Worm (Caenorhabditis elegans) whole organism, early embryonic: ENCODE measurements around the gene T12A7.9.

Experiments
- B0310.2 ChIP-seq: sonication (generic microtip); optimal IDR thresholded peaks from 2 replicates; lab custom pipeline; 2016; ENCODE audit warnings: mild to moderate bottlenecking, missing genetic modification characterization, missing compliant biosample characterization
- F13C5.2 ChIP-seq: sonication (generic microtip); optimal IDR thresholded peaks from 2 replicates; lab custom pipeline; 2017; ENCODE audit warnings: mild to moderate bottlenecking, missing genetic modification characterization, inconsistent platforms, missing compliant biosample characterization
- aly-1 ChIP-seq: sonication (generic microtip); optimal IDR thresholded peaks from 2 replicates; lab custom pipeline; 2016; ENCODE audit warnings: missing genetic modification characterization, missing compliant biosample characterization
- ama-1 ChIP-seq: fragments of 150-350 bp; optimal IDR thresholded peaks from 2 replicates; lab custom pipeline; 2014
- ceh-13 ChIP-seq: fragments of 200-800 bp; sonication (Bioruptor generic); optimal IDR thresholded peaks from 2 replicates; lab custom pipeline; 2018; ENCODE audit warnings: mild to moderate bottlenecking, missing genetic modification characterization, missing compliant biosample characterization
- ceh-36 ChIP-seq: sonication (generic microtip); optimal IDR thresholded peaks from 2 replicates; lab custom pipeline; 2016; ENCODE audit warnings: missing genetic modification characterization, inconsistent platforms, missing compliant biosample characterization
- ets-7 ChIP-seq: sonication (generic microtip); optimal IDR thresholded peaks from 2 replicates; lab custom pipeline; 2016; ENCODE audit warnings: missing genotype, missing genetic modification characterization, missing compliant biosample characterization
- flt-1 ChIP-seq: fragments of 200-800 bp; sonication (Bioruptor generic); IDR thresholded peaks from 2 replicates; pipeline ENCODE4 v1.3.6; 2022; ENCODE audit warnings: missing genetic modification characterization, missing compliant biosample characterization
- hmbx-1 ChIP-seq: sonication (generic microtip); optimal IDR thresholded peaks from 2 replicates; lab custom pipeline; 2016; ENCODE audit warnings: mild to moderate bottlenecking, missing genetic modification characterization, missing compliant biosample characterization
- hmg-4 ChIP-seq: fragments of 200-800 bp; sonication (Bioruptor generic); optimal IDR thresholded peaks from 2 replicates; lab custom pipeline; 2018; ENCODE audit warnings: mild to moderate bottlenecking, missing genetic modification characterization, missing compliant biosample characterization
- hnd-1 ChIP-seq: sonication (generic microtip); optimal IDR thresholded peaks from 2 replicates; lab custom pipeline; 2016; ENCODE audit warnings: missing genetic modification characterization, missing compliant biosample characterization
- pes-1 ChIP-seq: fragments of 200-800 bp; sonication (Bioruptor generic); IDR thresholded peaks from 2 replicates; pipeline ENCODE4 v1.3.6; 2022; ENCODE audit warnings: missing genetic modification reagents, missing genetic modification characterization, missing compliant biosample characterization
- scrt-1 ChIP-seq: fragments of 200-800 bp; sonication (Bioruptor generic); IDR thresholded peaks from 2 replicates; pipeline ENCODE4 v1.3.6; 2022; ENCODE audit warnings: missing genetic modification characterization, missing compliant biosample characterization
- sea-1 ChIP-seq: fragments of 200-800 bp; sonication (Bioruptor generic); conservative IDR thresholded peaks from 2 replicates; pipeline ENCODE4 v1.3.6; 2022; ENCODE audit warnings: missing genetic modification characterization, missing compliant biosample characterization
- tbx-11 ChIP-seq: fragments of 200-800 bp; sonication (Bioruptor generic); IDR thresholded peaks from 2 replicates; pipeline ENCODE4 v1.3.6; 2022; ENCODE audit warnings: missing genetic modification characterization, missing compliant biosample characterization
- tbx-37 ChIP-seq: fragments of 200-800 bp; sonication (Bioruptor generic); conservative IDR thresholded peaks from 2 replicates; pipeline ENCODE4 v1.3.6; 2022; ENCODE audit warnings: missing genetic modification reagents, missing genetic modification characterization, missing compliant biosample characterization
- tra-4 ChIP-seq: sonication (generic microtip); optimal IDR thresholded peaks from 2 replicates; lab custom pipeline; 2017; ENCODE audit warnings: missing genetic modification characterization, missing compliant biosample characterization

T12A7.9 gene

ce11 chrIV:11792495-11792894 is 36.7 kb upstream of the T12A7.9 start, which contains the start of gene H01G02.3:
H01G02.3 (minus strand) TSS chrIV:11792595.
- no peak for TF ChIP-seq ceh-36 (tag; lab: Kevin White, UChicago)
- TF ChIP-seq aly-1 (tag; lab: Kevin White, UChicago): no peak
- TF ChIP-seq ets-7 (tag; lab: Kevin White, UChicago): no peak
- TF ChIP-seq hmbx-1 (tag; lab: Kevin White, UChicago): no peak
- TF ChIP-seq scrt-1 (GFP tag; lab: Robert Waterston, UW): no peak

- TF ChIP-seq ets-7 (tag; lab: Kevin White, UChicago) (no peak), hmg-4 (no peak), aly-1 (tag; lab: Kevin White, UChicago) (no peak), B0310.2 (no peak), flt-1 (no peak), ceh-13 (GFP tag; lab: Kevin White, UChicago) (no peak), F13C5.2 (tag; lab: Kevin White, UChicago) (no peak), ceh-36 (tag; lab: Kevin White, UChicago) (no peak), scrt-1 (GFP tag; lab: Robert Waterston, UW) (no peak), hmbx-1 (tag; lab: Kevin White, UChicago) (no peak), tbx-37 (GFP tag; lab: Robert Waterston, UW) (no peak)
These were observed 32.7 kb upstream of the T12A7.9 start for ce11 chrIV:11788383-11788963.

ce11 chrIV:11787793-11788192 is 32.0 kb upstream of the T12A7.9 start:
- TF ChIP-seq F13C5.2 (tag; lab: Kevin White, UChicago) (no peak), B0310.2 (no peak), ceh-36 (tag; lab: Kevin White, UChicago) (no peak), tbx-11 (GFP tag; lab: Robert Waterston, UW) (no peak), aly-1 (tag; lab: Kevin White, UChicago) (no peak), flt-1 (no peak), hmg-4 (no peak), ama-1 (lab: Kevin White, UChicago) (no peak), sea-1 (GFP tag; lab: Robert Waterston, UW) (no peak), tbx-37 (GFP tag; lab: Robert Waterston, UW) (no peak), hnd-1 (no peak), scrt-1 (GFP tag; lab: Robert Waterston, UW) (no peak), pes-1 (no peak), tra-4 (tag; lab: Kevin White, UChicago) (no peak), ets-7 (tag; lab: Kevin White, UChicago) (no peak), hmbx-1 (tag; lab: Kevin White, UChicago) (no peak), ceh-13 (GFP tag; lab: Kevin White, UChicago) (no peak)

ce11 chrIV:11785064-11785840 is 29.4 kb upstream of the T12A7.9 start:
- no peak for TF ChIP-seq hmg-4
- no peak for TF ChIP-seq ceh-36 (tag; lab: Kevin White, UChicago)
- no peak for TF ChIP-seq tbx-11 (GFP tag; lab: Robert Waterston, UW)
- TF ChIP-seq pes-1: no peak
- TF ChIP-seq tra-4 (tag; lab: Kevin White, UChicago): no peak
- no peak for TF ChIP-seq scrt-1 (GFP tag; lab: Robert Waterston, UW)
- no peak for TF ChIP-seq hmbx-1 (tag; lab: Kevin White, UChicago)
- TF ChIP-seq ceh-13 (GFP tag; lab: Kevin White, UChicago): no peak
- TF ChIP-seq F13C5.2 (tag; lab: Kevin White, UChicago): no peak
- no peak for TF ChIP-seq ets-7 (tag; lab: Kevin White, UChicago)
- TF ChIP-seq aly-1 (tag; lab: Kevin White, UChicago): no peak
- TF ChIP-seq hnd-1: no peak
- TF ChIP-seq B0310.2: no peak
- TF ChIP-seq flt-1: no peak
- TF ChIP-seq tbx-37 (GFP tag; lab: Robert Waterston, UW): no peak
- TF ChIP-seq ama-1 (lab: Kevin White, UChicago): no peak
- no peak for TF ChIP-seq sea-1 (GFP tag; lab: Robert Waterston, UW)

- TF ChIP-seq ceh-36 (tag; lab: Kevin White, UChicago) (no peak), tra-4 (tag; lab: Kevin White, UChicago) (no peak), hmbx-1 (tag; lab: Kevin White, UChicago) (no peak), B0310.2 (no peak), aly-1 (tag; lab: Kevin White, UChicago) (no peak), pes-1 (no peak), tbx-37 (GFP tag; lab: Robert Waterston, UW) (no peak), hnd-1 (no peak), flt-1 (no peak), sea-1 (GFP tag; lab: Robert Waterston, UW) (no peak), hmg-4 (no peak), ets-7 (tag; lab: Kevin White, UChicago) (no peak), ceh-13 (GFP tag; lab: Kevin White, UChicago) (no peak), ama-1 (lab: Kevin White, UChicago) (no peak)
These were observed 27.0 kb upstream of the T12A7.9 start for ce11 chrIV:11782846-11783245.

- TF ChIP-seq hmbx-1 (tag; lab: Kevin White, UChicago) (no peak), aly-1 (tag; lab: Kevin White, UChicago) (no peak), tbx-37 (GFP tag; lab: Robert Waterston, UW) (no peak), tra-4 (tag; lab: Kevin White, UChicago) (no peak), ets-7 (tag; lab: Kevin White, UChicago) (no peak)
These were observed 23.2 kb upstream of the T12A7.9 start, which contains the start of gene lpr-2 for ce11 chrIV:11779028-11779427. lpr-2 (plus strand) TSS chrIV:11779216.

ce11 chrIV:11776968-11777467 is 21.2 kb upstream of the T12A7.9 start:
- TF ChIP-seq F13C5.2 (tag; lab: Kevin White, UChicago) (no peak), tbx-11 (GFP tag; lab: Robert Waterston, UW) (no peak), tra-4 (tag; lab: Kevin White, UChicago) (no peak), B0310.2 (no peak), ets-7 (tag; lab: Kevin White, UChicago) (no peak), tbx-37 (GFP tag; lab: Robert Waterston, UW) (no peak), ama-1 (lab: Kevin White, UChicago) (no peak), pes-1 (no peak), hnd-1 (no peak), ceh-13 (GFP tag; lab: Kevin White, UChicago) (no peak), scrt-1 (GFP tag; lab: Robert Waterston, UW) (no peak), sea-1 (GFP tag; lab: Robert Waterston, UW) (no peak), hmg-4 (no peak), ceh-36 (tag; lab: Kevin White, UChicago) (no peak), hmbx-1 (tag; lab: Kevin White, UChicago) (no peak), aly-1 (tag; lab: Kevin White, UChicago) (no peak), flt-1 (no peak)
